Worm (Caenorhabditis elegans) whole organism, mixed stage, embryonic: ENCODE results near the gene srt-43.

Experiments used
- ceh-43 ChIP-seq: fragments of 200-800 bp; sonication (Bioruptor generic); optimal IDR thresholded peaks from 2 replicates; lab custom pipeline; 2018; ENCODE audit warnings: mild to moderate bottlenecking, missing genetic modification characterization, moderate library complexity, missing compliant biosample characterization
- ces-1 ChIP-seq: fragments of 150-350 bp; optimal IDR thresholded peaks from 2 replicates; lab custom pipeline; 2014; ENCODE audit warnings: missing biosample characterization, missing genetic modification reagents, missing genetic modification characterization
- elt-3 ChIP-seq: fragments of 150-350 bp; optimal IDR thresholded peaks from 2 replicates; lab custom pipeline; 2014; ENCODE audit warnings: missing biosample characterization, missing genetic modification characterization
- mab-5 ChIP-seq: fragments of 150-350 bp; optimal IDR thresholded peaks from 2 replicates; lab custom pipeline; 2014; ENCODE audit warnings: missing biosample characterization, missing genetic modification characterization
- nhr-12 ChIP-seq: fragments of 150-350 bp; optimal IDR thresholded peaks from 2 replicates; lab custom pipeline; 2014; ENCODE audit warnings: missing biosample characterization, missing genetic modification characterization
- nhr-2 ChIP-seq: fragments of 150-350 bp; optimal IDR thresholded peaks from 2 replicates; lab custom pipeline; 2014; ENCODE audit warnings: missing biosample characterization, missing genetic modification characterization
- nhr-237 ChIP-seq: fragments of 150-350 bp; optimal IDR thresholded peaks from 2 replicates; lab custom pipeline; 2014; ENCODE audit warnings: missing biosample characterization, missing genetic modification characterization
- unc-62 ChIP-seq: fragments of 150-350 bp; optimal IDR thresholded peaks from 2 replicates; lab custom pipeline; 2014; ENCODE audit warnings: missing biosample characterization, missing genetic modification reagents, missing genetic modification characterization

- no peak for TF ChIP-seq nhr-2 (tag; lab: Kevin White, UChicago)
- no peak for TF ChIP-seq nhr-237 (tag; lab: Kevin White, UChicago)
- no peak for TF ChIP-seq unc-62 (GFP tag; lab: Kevin White, UChicago)
- no peak for TF ChIP-seq ces-1 (GFP tag; lab: Kevin White, UChicago)
- no peak for TF ChIP-seq mab-5
- no peak for TF ChIP-seq elt-3 (tag; lab: Kevin White, UChicago)
- no peak for TF ChIP-seq nhr-12
- no peak for TF ChIP-seq ceh-43 (GFP tag; lab: Kevin White, UChicago)
Observed at ce11 chrV:12744979-12745378, 24.1 kb upstream of the srt-43 start, which contains the start of gene C15C8.7.
